Worm (Caenorhabditis elegans) whole organism, late embryonic: ENCODE data around the gene F41E6.8.

Experiments
- C08G9.2 ChIP-seq: sonication (generic microtip); optimal IDR thresholded peaks from 2 replicates; lab custom pipeline; 2016; ENCODE audit warnings: mild to moderate bottlenecking, missing genetic modification characterization, moderate library complexity, missing compliant biosample characterization
- C38D4.7 ChIP-seq: fragments of 200-800 bp; sonication (Bioruptor generic); optimal IDR thresholded peaks from 2 replicates; lab custom pipeline; 2018; ENCODE audit warnings: mild to moderate bottlenecking, missing genetic modification characterization, moderate library complexity, missing compliant biosample characterization
- F13H6.1 ChIP-seq: sonication (generic microtip); optimal IDR thresholded peaks from 2 replicates; lab custom pipeline; 2016; ENCODE audit warnings: missing genetic modification characterization, missing compliant biosample characterization
- K09A11.1 ChIP-seq: sonication (generic microtip); optimal IDR thresholded peaks from 2 replicates; lab custom pipeline; 2017; ENCODE audit warnings: antibody characterized with exemption, mild to moderate bottlenecking, missing genetic modification characterization, missing compliant biosample characterization; ENCODE audit not compliant: insufficient read depth
- T23F11.4 ChIP-seq: fragments of 200-800 bp; sonication (Bioruptor generic); optimal IDR thresholded peaks from 2 replicates; lab custom pipeline; 2018; ENCODE audit warnings: mild to moderate bottlenecking, missing genetic modification characterization, missing compliant biosample characterization
- ahr-1 ChIP-seq: sonication (generic microtip); optimal IDR thresholded peaks from 2 replicates; lab custom pipeline; 2016; ENCODE audit warnings: missing genetic modification characterization, missing compliant biosample characterization
- ama-1 ChIP-seq: fragments of 150-350 bp; optimal IDR thresholded peaks from 2 replicates; lab custom pipeline; 2014
- ceh-18 ChIP-seq: sonication (generic microtip); optimal IDR thresholded peaks from 2 replicates; lab custom pipeline; 2016; ENCODE audit warnings: missing genetic modification characterization, missing compliant biosample characterization
- ceh-19 ChIP-seq: fragments of 200-800 bp; sonication (Bioruptor generic); optimal IDR thresholded peaks from 2 replicates; lab custom pipeline; 2018; ENCODE audit warnings: mild to moderate bottlenecking, missing genetic modification characterization, missing compliant biosample characterization
- ceh-2 ChIP-seq: sonication (generic microtip); optimal IDR thresholded peaks from 2 replicates; lab custom pipeline; 2016; ENCODE audit warnings: missing genotype, missing genetic modification characterization, missing compliant biosample characterization
- ceh-30 ChIP-seq: fragments of 150-350 bp; optimal IDR thresholded peaks from 2 replicates; lab custom pipeline; 2014; ENCODE audit warnings: missing biosample characterization, missing genetic modification characterization
- ceh-31 ChIP-seq: sonication (generic microtip); optimal IDR thresholded peaks from 2 replicates; lab custom pipeline; 2016; ENCODE audit warnings: missing genetic modification characterization, missing compliant biosample characterization
- ceh-34 ChIP-seq: sonication (generic microtip); optimal IDR thresholded peaks from 2 replicates; lab custom pipeline; 2016; ENCODE audit warnings: mild to moderate bottlenecking, missing genetic modification characterization, missing compliant biosample characterization
- ceh-48 ChIP-seq: sonication (generic microtip); optimal IDR thresholded peaks from 2 replicates; lab custom pipeline; 2016; ENCODE audit warnings: missing genetic modification characterization, inconsistent platforms, missing compliant biosample characterization
- ceh-6 ChIP-seq: fragments of 200-800 bp; sonication (Bioruptor generic); optimal IDR thresholded peaks from 2 replicates; lab custom pipeline; 2018; ENCODE audit warnings: mild to moderate bottlenecking, missing genetic modification characterization, missing compliant biosample characterization
- che-1 ChIP-seq: sonication (generic microtip); optimal IDR thresholded peaks from 2 replicates; lab custom pipeline; 2016; ENCODE audit warnings: mild to moderate bottlenecking, missing genetic modification characterization, missing compliant biosample characterization
- dmd-4 ChIP-seq: sonication (generic microtip); optimal IDR thresholded peaks from 2 replicates; lab custom pipeline; 2016; ENCODE audit warnings: borderline replicate concordance, missing genetic modification characterization, missing compliant biosample characterization
- dve-1 ChIP-seq: sonication (generic microtip); optimal IDR thresholded peaks from 2 replicates; lab custom pipeline; 2017; ENCODE audit warnings: antibody characterized with exemption, mild to moderate bottlenecking, missing genetic modification characterization, missing compliant biosample characterization
- elt-2 ChIP-seq: sonication (generic microtip); optimal IDR thresholded peaks from 2 replicates; lab custom pipeline; 2016; ENCODE audit warnings: missing genetic modification reagents, missing genetic modification characterization, missing compliant biosample characterization
- elt-4 ChIP-seq: sonication (generic microtip); optimal IDR thresholded peaks from 2 replicates; lab custom pipeline; 2016; ENCODE audit warnings: missing genetic modification characterization, missing compliant biosample characterization
- fkh-6 ChIP-seq: sonication (generic microtip); optimal IDR thresholded peaks from 2 replicates; lab custom pipeline; 2016; ENCODE audit warnings: missing genetic modification characterization, missing compliant biosample characterization
- gmeb-2 ChIP-seq: sonication (generic microtip); optimal IDR thresholded peaks from 2 replicates; lab custom pipeline; 2016; ENCODE audit warnings: missing genetic modification characterization, inconsistent platforms, missing compliant biosample characterization
- hlh-13 ChIP-seq: fragments of 200-800 bp; sonication (Bioruptor generic); optimal IDR thresholded peaks from 2 replicates; lab custom pipeline; 2018; ENCODE audit warnings: mild to moderate bottlenecking, missing genetic modification characterization, missing compliant biosample characterization
- hlh-8 ChIP-seq: sonication (generic microtip); optimal IDR thresholded peaks from 2 replicates; lab custom pipeline; 2016; ENCODE audit warnings: missing genotype, missing genetic modification characterization, missing compliant biosample characterization
- lim-6 ChIP-seq: sonication (generic microtip); optimal IDR thresholded peaks from 2 replicates; lab custom pipeline; 2016; ENCODE audit warnings: missing genetic modification characterization, missing compliant biosample characterization
- madf-2 ChIP-seq: sonication (generic microtip); optimal IDR thresholded peaks from 2 replicates; lab custom pipeline; 2017; ENCODE audit warnings: missing genetic modification characterization, missing compliant biosample characterization
- nfya-1 ChIP-seq: sonication (generic microtip); optimal IDR thresholded peaks from 2 replicates; lab custom pipeline; 2017; ENCODE audit warnings: missing genetic modification characterization, mild to moderate bottlenecking, missing compliant biosample characterization, antibody characterized with exemption, moderate library complexity
- nhr-11 ChIP-seq: fragments of 150-350 bp; optimal IDR thresholded peaks from 2 replicates; lab custom pipeline; 2014; ENCODE audit warnings: missing biosample characterization, missing genetic modification characterization
- nhr-232 ChIP-seq: sonication (generic microtip); optimal IDR thresholded peaks from 2 replicates; lab custom pipeline; 2016; ENCODE audit warnings: missing genetic modification characterization, missing compliant biosample characterization
- npax-4 ChIP-seq: sonication (generic microtip); optimal IDR thresholded peaks from 2 replicates; lab custom pipeline; 2016; ENCODE audit warnings: missing genetic modification characterization, missing compliant biosample characterization
- odd-2 ChIP-seq: sonication (generic microtip); optimal IDR thresholded peaks from 2 replicates; lab custom pipeline; 2017; ENCODE audit warnings: antibody characterized with exemption, mild to moderate bottlenecking, missing genetic modification characterization, missing compliant biosample characterization
- pax-1 ChIP-seq: fragments of 150-350 bp; optimal IDR thresholded peaks from 2 replicates; lab custom pipeline; 2014; ENCODE audit warnings: missing biosample characterization, missing genetic modification characterization
- pha-4 ChIP-seq: fragments of 150-350 bp; optimal IDR thresholded peaks from 2 replicates; lab custom pipeline; 2018; ENCODE audit warnings: missing biosample characterization, missing genetic modification reagents, missing genetic modification characterization
- pqm-1 ChIP-seq: sonication (generic microtip); optimal IDR thresholded peaks from 2 replicates; lab custom pipeline; 2016; ENCODE audit warnings: missing genetic modification characterization, missing compliant biosample characterization
- pros-1 ChIP-seq: fragments of 150-350 bp; optimal IDR thresholded peaks from 2 replicates; lab custom pipeline; 2014; ENCODE audit warnings: missing biosample characterization, missing genetic modification reagents, missing genetic modification characterization
- ref-2 ChIP-seq: sonication (generic microtip); optimal IDR thresholded peaks from 2 replicates; lab custom pipeline; 2016; ENCODE audit warnings: missing genetic modification characterization, missing compliant biosample characterization
- rnt-1 ChIP-seq: sonication (generic microtip); optimal IDR thresholded peaks from 2 replicates; lab custom pipeline; 2016; ENCODE audit warnings: missing genetic modification characterization, missing compliant biosample characterization
- sox-4 ChIP-seq: sonication (generic microtip); optimal IDR thresholded peaks from 2 replicates; lab custom pipeline; 2017; ENCODE audit warnings: mild to moderate bottlenecking, missing genetic modification characterization, inconsistent platforms, missing compliant biosample characterization
- tbx-2 ChIP-seq: sonication (generic microtip); optimal IDR thresholded peaks from 2 replicates; lab custom pipeline; 2016; ENCODE audit warnings: missing genetic modification characterization, missing compliant biosample characterization
- tbx-7 ChIP-seq: sonication (generic microtip); optimal IDR thresholded peaks from 2 replicates; lab custom pipeline; 2016; ENCODE audit warnings: missing genotype, missing genetic modification characterization, missing compliant biosample characterization
- unc-42 ChIP-seq: sonication (generic microtip); optimal IDR thresholded peaks from 2 replicates; lab custom pipeline; 2016; ENCODE audit warnings: missing genotype, missing genetic modification characterization, missing compliant biosample characterization
- unc-86 ChIP-seq: sonication (generic microtip); optimal IDR thresholded peaks from 2 replicates; lab custom pipeline; 2016; ENCODE audit warnings: missing genetic modification characterization, missing compliant biosample characterization

Gene F41E6.8

ce11 chrV:8601420-8601819 is at the start of gene F41E6.8:
TSS of gene F41E6.8 (minus strand) at chrV:8601520.
- TF ChIP-seq unc-42 (tag; lab: Kevin White, UChicago): no peak
- no peak for TF ChIP-seq C38D4.7 (GFP tag; lab: Kevin White, UChicago)
- no peak for TF ChIP-seq che-1 (tag; lab: Kevin White, UChicago)
- TF ChIP-seq elt-2 (tag; lab: Kevin White, UChicago): no peak
- TF ChIP-seq fkh-6 (tag; lab: Kevin White, UChicago): no peak
- TF ChIP-seq dmd-4 (tag; lab: Kevin White, UChicago): no peak
- TF ChIP-seq ref-2 (tag; lab: Kevin White, UChicago): no peak
- TF ChIP-seq npax-4: no peak
- no peak for TF ChIP-seq unc-86 (tag; lab: Kevin White, UChicago)
- no peak for TF ChIP-seq ceh-19
- no peak for TF ChIP-seq madf-2 (tag; lab: Kevin White, UChicago)
- TF ChIP-seq T23F11.4 (GFP tag; lab: Kevin White, UChicago): no peak
- no peak for TF ChIP-seq lim-6 (tag; lab: Kevin White, UChicago)
- TF ChIP-seq tbx-7 (tag; lab: Kevin White, UChicago): no peak
- TF ChIP-seq ceh-2 (tag; lab: Kevin White, UChicago): no peak
- no peak for TF ChIP-seq ahr-1 (tag; lab: Kevin White, UChicago)
- no peak for TF ChIP-seq gmeb-2 (tag; lab: Kevin White, UChicago)
- TF ChIP-seq ama-1: no peak

ce11 chrV:8650365-8650764 is 49.0 kb upstream of the F41E6.8 start:
- no peak for TF ChIP-seq C08G9.2 (tag; lab: Kevin White, UChicago)
- TF ChIP-seq ceh-19: no peak
- TF ChIP-seq nhr-11: no peak
- TF ChIP-seq elt-4 (tag; lab: Kevin White, UChicago): no peak
- TF ChIP-seq nfya-1 (tag; lab: Kevin White, UChicago): no peak
- no peak for TF ChIP-seq odd-2 (tag; lab: Kevin White, UChicago)
- no peak for TF ChIP-seq tbx-2
- no peak for TF ChIP-seq ceh-31 (tag; lab: Kevin White, UChicago)

- TF ChIP-seq pqm-1: no peak
- TF ChIP-seq elt-2 (tag; lab: Kevin White, UChicago): peak; percentile 81
Measured at ce11 chrV:8648251-8648650, 46.9 kb upstream of the F41E6.8 start.

- TF ChIP-seq sox-4: no peak
- no peak for TF ChIP-seq ceh-2 (tag; lab: Kevin White, UChicago)
- TF ChIP-seq ceh-18 (tag; lab: Kevin White, UChicago): no peak
- no peak for TF ChIP-seq ceh-6 (GFP tag; lab: Kevin White, UChicago)
- TF ChIP-seq K09A11.1: no peak
- TF ChIP-seq pros-1 (tag; lab: Kevin White, UChicago): no peak
- TF ChIP-seq ceh-30 (tag; lab: Kevin White, UChicago): no peak
Measured at ce11 chrV:8643093-8643492, 41.8 kb upstream of the F41E6.8 start, which contains the start of gene asp-13. TSS of gene asp-13 (minus strand) at chrV:8643193.

- no peak for TF ChIP-seq pax-1 (tag; lab: Kevin White, UChicago)
- no peak for TF ChIP-seq fkh-6 (tag; lab: Kevin White, UChicago)
- TF ChIP-seq nhr-232: no peak
- no peak for TF ChIP-seq F13H6.1 (tag; lab: Kevin White, UChicago)
- TF ChIP-seq sox-4: no peak
- TF ChIP-seq ceh-19: no peak
- TF ChIP-seq pha-4 (tag; lab: Kevin White, UChicago): no peak
- no peak for TF ChIP-seq ahr-1 (tag; lab: Kevin White, UChicago)
- TF ChIP-seq hlh-13 (GFP tag; lab: Kevin White, UChicago): no peak
- no peak for TF ChIP-seq unc-86 (tag; lab: Kevin White, UChicago)
- no peak for TF ChIP-seq ceh-30 (tag; lab: Kevin White, UChicago)
- TF ChIP-seq hlh-8 (tag; lab: Kevin White, UChicago): no peak
- TF ChIP-seq dve-1 (tag; lab: Kevin White, UChicago): no peak
- no peak for TF ChIP-seq rnt-1
- TF ChIP-seq nfya-1 (tag; lab: Kevin White, UChicago): no peak
- no peak for TF ChIP-seq ceh-48 (tag; lab: Kevin White, UChicago)
- no peak for TF ChIP-seq ceh-34 (tag; lab: Kevin White, UChicago)
- no peak for TF ChIP-seq ceh-31 (tag; lab: Kevin White, UChicago)
- no peak for TF ChIP-seq tbx-7 (tag; lab: Kevin White, UChicago)
Measured at ce11 chrV:8641266-8641665, 39.9 kb upstream of the F41E6.8 start, which contains the start of gene F28A12.3. TSS of gene F28A12.3 (minus strand) at chrV:8641366.
